Worm (Caenorhabditis elegans) whole organism, L1 larva: ENCODE measurements around the gene rnp-4.

ENCODE experiments used
- C34B4.2 ChIP-seq: sonication (generic microtip); optimal IDR thresholded peaks from 2 replicates; lab custom pipeline; 2017; ENCODE audit warnings: mild to moderate bottlenecking, missing genetic modification characterization, missing compliant biosample characterization
- F16B12.6 ChIP-seq: fragments of 150-350 bp; optimal IDR thresholded peaks from 2 replicates; lab custom pipeline; 2014; ENCODE audit warnings: missing biosample characterization, missing genetic modification characterization
- ama-1 ChIP-seq: fragments of 150-350 bp; optimal IDR thresholded peaks from 2 replicates; lab custom pipeline; 2014
- blmp-1 ChIP-seq: fragments of 150-350 bp; optimal IDR thresholded peaks from 2 replicates; lab custom pipeline; 2014; ENCODE audit warnings: missing biosample characterization, missing genetic modification characterization
- ceh-63 ChIP-seq: fragments of 200-800 bp; sonication (Bioruptor generic); optimal IDR thresholded peaks from 2 replicates; lab custom pipeline; 2018; ENCODE audit warnings: mild to moderate bottlenecking, missing genetic modification characterization, missing compliant biosample characterization
- ceh-82 ChIP-seq, 3 experiments: fragments of 150-350 bp in 1 of 3; sonication (generic microtip) in 2 of 3; optimal IDR thresholded peaks; 2 replicates each; lab custom pipeline; 2014 to 2017; ENCODE audit warnings: missing biosample characterization in 3 of 3, missing genetic modification characterization in 3 of 3
- dsc-1 ChIP-seq: sonication (generic microtip); optimal IDR thresholded peaks from 2 replicates; lab custom pipeline; 2016; ENCODE audit warnings: mild to moderate bottlenecking, missing genetic modification characterization, missing compliant biosample characterization
- efl-1 ChIP-seq, 4 experiments: fragments of 150-350 bp; optimal IDR thresholded peaks in 3 of 4; peaks in 1 of 4; 1 replicate in 1 of 4; 2 replicates in 3 of 4; lab custom pipeline; 2014; ENCODE audit warnings: missing biosample characterization in 2 of 4, missing genetic modification characterization in 2 of 4, missing genetic modification reagents in 2 of 4
- egl-13 ChIP-seq: sonication (generic microtip); optimal IDR thresholded peaks from 2 replicates; lab custom pipeline; 2016; ENCODE audit warnings: missing genotype, missing genetic modification reagents, missing genetic modification characterization, missing compliant biosample characterization
- ets-5 ChIP-seq: fragments of 200-800 bp; sonication (Bioruptor generic); IDR thresholded peaks from 2 replicates; pipeline ENCODE4 v1.3.6; 2022; ENCODE audit warnings: missing genetic modification characterization, missing compliant biosample characterization
- fkh-10 ChIP-seq: sonication (generic microtip); optimal IDR thresholded peaks from 2 replicates; lab custom pipeline; 2017; ENCODE audit warnings: missing biosample characterization, missing genetic modification reagents, missing genetic modification characterization
- fkh-4 ChIP-seq: sonication (generic microtip); optimal IDR thresholded peaks from 2 replicates; lab custom pipeline; 2016; ENCODE audit warnings: missing compliant biosample characterization, missing genetic modification characterization, borderline replicate concordance
- fos-1 ChIP-seq: fragments of 150-350 bp; optimal IDR thresholded peaks from 2 replicates; lab custom pipeline; 2014; ENCODE audit warnings: missing biosample characterization, missing genetic modification characterization
- grh-1 ChIP-seq: fragments of 200-800 bp; sonication (Bioruptor generic); IDR thresholded peaks from 2 replicates; pipeline ENCODE4 v1.3.6; 2022; ENCODE audit warnings: missing genetic modification reagents, missing genetic modification characterization, missing compliant biosample characterization
- irx-1 ChIP-seq: sonication (generic microtip); optimal IDR thresholded peaks from 2 replicates; lab custom pipeline; 2016; ENCODE audit warnings: missing genetic modification characterization, missing compliant biosample characterization
- isw-1 ChIP-seq: fragments of 200-800 bp; sonication (Bioruptor generic); IDR thresholded peaks from 2 replicates; pipeline ENCODE4 v1.3.6; 2022; ENCODE audit warnings: missing genetic modification characterization, missing compliant biosample characterization
- jun-1 ChIP-seq: fragments of 150-350 bp; optimal IDR thresholded peaks from 2 replicates; lab custom pipeline; 2014; ENCODE audit warnings: missing biosample characterization, missing genetic modification reagents, missing genetic modification characterization
- lin-14 ChIP-seq: fragments of 200-800 bp; sonication (Bioruptor generic); optimal IDR thresholded peaks from 2 replicates; lab custom pipeline; 2018; ENCODE audit warnings: mild to moderate bottlenecking, missing genetic modification characterization, moderate library complexity, missing compliant biosample characterization
- lin-35 ChIP-seq, 2 experiments: fragments of 150-350 bp; optimal IDR thresholded peaks; 2 replicates each; lab custom pipeline; 2014; ENCODE audit warnings: missing biosample characterization in 2 of 2, missing genetic modification characterization in 2 of 2, missing genetic modification reagents in 2 of 2
- lin-39 ChIP-seq: fragments of 150-350 bp; optimal IDR thresholded peaks from 2 replicates; lab custom pipeline; 2014; ENCODE audit warnings: missing biosample characterization, missing genetic modification reagents, missing genetic modification characterization
- mab-9 ChIP-seq: fragments of 200-800 bp; sonication (Bioruptor generic); IDR thresholded peaks from 2 replicates; pipeline ENCODE4 v1.3.6; 2022; ENCODE audit warnings: missing genetic modification reagents, missing genetic modification characterization, missing compliant biosample characterization
- mdl-1 ChIP-seq, 2 experiments: fragments of 150-350 bp; optimal IDR thresholded peaks; 2 replicates each; lab custom pipeline; 2014 to 2017; ENCODE audit warnings: missing biosample characterization in 2 of 2, missing genetic modification characterization in 2 of 2, inconsistent platforms in 1 of 2
- nhr-19 ChIP-seq: fragments of 200-800 bp; sonication (Bioruptor generic); conservative IDR thresholded peaks from 2 replicates; pipeline ENCODE4 v1.3.6; 2022; ENCODE audit warnings: missing genetic modification characterization, missing compliant biosample characterization
- nhr-20 ChIP-seq: sonication (generic microtip); optimal IDR thresholded peaks from 2 replicates; lab custom pipeline; 2016; ENCODE audit warnings: mild to moderate bottlenecking, missing genetic modification characterization, missing compliant biosample characterization
- nhr-47 ChIP-seq: sonication (generic microtip); optimal IDR thresholded peaks from 2 replicates; lab custom pipeline; 2016; ENCODE audit warnings: mild to moderate bottlenecking, missing genetic modification characterization, moderate library complexity, missing compliant biosample characterization
- nhr-71 ChIP-seq: sonication (generic microtip); optimal IDR thresholded peaks from 2 replicates; lab custom pipeline; 2016; ENCODE audit warnings: mild to moderate bottlenecking, missing genetic modification characterization, moderate library complexity, missing compliant biosample characterization
- nhr-76 ChIP-seq: sonication (generic microtip); optimal IDR thresholded peaks from 2 replicates; lab custom pipeline; 2017; ENCODE audit warnings: missing biosample characterization, missing genetic modification characterization
- nhr-85 ChIP-seq: sonication (generic microtip); peaks from one replicate; lab custom pipeline; 2016; ENCODE audit warnings: missing genetic modification characterization, inconsistent platforms, missing compliant biosample characterization
- pqm-1 ChIP-seq: sonication (generic microtip); optimal IDR thresholded peaks from 3 replicates; lab custom pipeline; 2017; ENCODE audit warnings: missing biosample characterization, missing genetic modification characterization
- rnt-1 ChIP-seq: sonication (generic microtip); optimal IDR thresholded peaks from 2 replicates; lab custom pipeline; 2016; ENCODE audit warnings: mild to moderate bottlenecking, missing genetic modification characterization, moderate library complexity, missing compliant biosample characterization
- skn-1 ChIP-seq: fragments of 150-350 bp; optimal IDR thresholded peaks from 2 replicates; lab custom pipeline; 2014; ENCODE audit warnings: missing biosample characterization, missing genetic modification characterization
- snu-23 ChIP-seq: sonication (generic microtip); optimal IDR thresholded peaks from 2 replicates; lab custom pipeline; 2016; ENCODE audit warnings: missing genetic modification characterization, missing compliant biosample characterization
- sox-4 ChIP-seq: sonication (generic microtip); optimal IDR thresholded peaks from 2 replicates; lab custom pipeline; 2016; ENCODE audit warnings: missing genetic modification characterization, missing compliant biosample characterization
- sptf-1 ChIP-seq: fragments of 150-350 bp; optimal IDR thresholded peaks from 2 replicates; lab custom pipeline; 2014; ENCODE audit warnings: missing biosample characterization, missing genetic modification characterization
- sup-37 ChIP-seq: fragments of 200-800 bp; sonication (Bioruptor generic); optimal IDR thresholded peaks from 2 replicates; lab custom pipeline; 2018; ENCODE audit warnings: mild to moderate bottlenecking, missing genetic modification characterization, missing compliant biosample characterization
- tbx-2 ChIP-seq: sonication (generic microtip); optimal IDR thresholded peaks from 2 replicates; lab custom pipeline; 2016; ENCODE audit warnings: missing genetic modification characterization, missing compliant biosample characterization
- tlp-1 ChIP-seq: fragments of 150-350 bp; optimal IDR thresholded peaks from 2 replicates; lab custom pipeline; 2014; ENCODE audit warnings: missing biosample characterization, missing genetic modification characterization
- unc-62 ChIP-seq: fragments of 150-350 bp; optimal IDR thresholded peaks from 2 replicates; lab custom pipeline; 2014; ENCODE audit warnings: missing biosample characterization, missing genetic modification reagents, missing genetic modification characterization
- unc-86 ChIP-seq: sonication (generic microtip); optimal IDR thresholded peaks from 2 replicates; lab custom pipeline; 2016; ENCODE audit warnings: missing genetic modification characterization, missing compliant biosample characterization
- unc-98 ChIP-seq: fragments of 200-800 bp; sonication (Bioruptor generic); IDR thresholded peaks from 2 replicates; pipeline ENCODE4 v1.3.6; 2022; ENCODE audit warnings: missing genetic modification characterization, missing compliant biosample characterization
- xbp-1 ChIP-seq: sonication (generic microtip); optimal IDR thresholded peaks from 2 replicates; lab custom pipeline; 2016; ENCODE audit warnings: missing genetic modification characterization, missing compliant biosample characterization
- zag-1 ChIP-seq: fragments of 150-350 bp; optimal IDR thresholded peaks from 2 replicates; lab custom pipeline; 2014; ENCODE audit warnings: missing biosample characterization, missing genetic modification characterization
- ztf-11 ChIP-seq, 2 experiments: sonication (generic microtip); optimal IDR thresholded peaks; 2 replicates each; lab custom pipeline; 2016 to 2017; ENCODE audit warnings: missing genetic modification characterization in 2 of 2, missing biosample characterization in 1 of 2, missing compliant biosample characterization in 1 of 2
- ztf-4 ChIP-seq: fragments of 150-350 bp; optimal IDR thresholded peaks from 2 replicates; lab custom pipeline; 2014; ENCODE audit warnings: missing biosample characterization, missing genetic modification characterization

Gene rnp-4

ce11 chrIII:4414041-4414440 lies 8.0 kb downstream of the rnp-4 start (continued):
- TF ChIP-seq efl-1 (optimal IDR thresholded peaks at IDR 0.05; lab: Kevin White, UChicago) (peak; percentile 37 to 54), efl-1 (GFP tag; optimal IDR thresholded peaks at IDR 0.05 in 1 of 2; lab: Kevin White, UChicago) (peak; percentile 37 to 91), F16B12.6 (tag; lab: Kevin White, UChicago) (peak; percentile 18), irx-1 (tag; lab: Kevin White, UChicago) (peak; percentile 33), nhr-85 (tag; lab: Kevin White, UChicago) (peak; percentile 81), ztf-4 (tag; lab: Kevin White, UChicago) (peak; percentile 34), fos-1 (peak; percentile 11), snu-23 (GFP tag; lab: Kevin White, UChicago) (peak; percentile 55), grh-1 (peak; percentile 47; the same call in 1 of the 2 replicates), nhr-20 (tag; lab: Kevin White, UChicago) (peak; percentile 52), tbx-2 (tag; lab: Kevin White, UChicago) (peak; percentile 33), lin-35 (GFP tag; optimal IDR thresholded peaks at IDR 0.05; lab: Kevin White, UChicago) (peak; percentile 3 to 46), lin-14 (peak; percentile 67), xbp-1 (tag; lab: Kevin White, UChicago) (peak; percentile 51)

ce11 chrIII:4415135-4415534 lies 9.0 kb downstream of the rnp-4 start, which contains the start of gene R07E5.11:
Gene R07E5.11 (minus strand): TSS chrIII:4415235.
- TF ChIP-seq unc-98 (GFP tag; lab: Robert Waterston, UW) (no peak), ama-1 (lab: Kevin White, UChicago) (no peak), mab-9 (GFP tag; lab: Robert Waterston, UW) (no peak), grh-1 (no peak)
- TF ChIP-seq, all 84 proteins: peak for 0

ce11 chrIII:4417956-4418355 lies 11.9 kb downstream of the rnp-4 start, which contains the start of the genes R07E5.19 and pdcd-2:
Gene R07E5.19 (minus strand): TSS chrIII:4418056.
Gene pdcd-2 (minus strand): TSS chrIII:4418057.
- TF ChIP-seq irx-1 (tag; lab: Kevin White, UChicago) (no peak), efl-1 (optimal IDR thresholded peaks at IDR 0.05; lab: Kevin White, UChicago) (no peak), efl-1 (GFP tag; optimal IDR thresholded peaks at IDR 0.05 in 1 of 2; lab: Kevin White, UChicago) (peak in 1 of 2 experiments; percentile 14)

ce11 chrIII:4419117-4419978 lies 13.3 kb downstream of the rnp-4 start, which contains the start of the genes R07E5.7 and cku-80:
Gene R07E5.7 (minus strand): TSS chrIII:4419167.
Gene cku-80 (plus strand): TSS chrIII:4419848.
- TF ChIP-seq fkh-10 (GFP tag; lab: Kevin White, UChicago), result no peak
- TF ChIP-seq zag-1 (tag; lab: Kevin White, UChicago), result no peak
- TF ChIP-seq unc-86, result peak; percentile 46
- TF ChIP-seq snu-23 (GFP tag; lab: Kevin White, UChicago), result peak; percentile 84
- TF ChIP-seq nhr-76 (tag; lab: Kevin White, UChicago), result no peak
- TF ChIP-seq mdl-1 (tag; optimal IDR thresholded peaks at IDR 0.05; lab: Kevin White, UChicago), result peak in 1 of 2 experiments; percentile 41
- peak; percentile 6 to 68 (median 58) for TF ChIP-seq ceh-82 (tag; optimal IDR thresholded peaks at IDR 0.05; lab: Kevin White, UChicago)
- no peak for TF ChIP-seq skn-1 (tag; lab: Kevin White, UChicago)
- TF ChIP-seq ztf-11 (tag; optimal IDR thresholded peaks at IDR 0.05; lab: Kevin White, UChicago), result peak in 1 of 2 experiments; percentile 28
- peak; percentile 42 for TF ChIP-seq sox-4 (tag; lab: Kevin White, UChicago)
- TF ChIP-seq C34B4.2 (tag; lab: Kevin White, UChicago), result no peak
- TF ChIP-seq nhr-47, result peak; percentile 73
- peak; percentile 39; the same call in 1 of the 2 replicates for TF ChIP-seq isw-1 (GFP tag; lab: Robert Waterston, UW)
- TF ChIP-seq xbp-1 (tag; lab: Kevin White, UChicago), result peak; percentile 61
- TF ChIP-seq egl-13 (tag; lab: Kevin White, UChicago), result no peak
- TF ChIP-seq ama-1 (lab: Kevin White, UChicago), result no peak
- no peak for TF ChIP-seq tlp-1
- TF ChIP-seq ets-5 (GFP tag; lab: Robert Waterston, UW), result no peak
- peak; percentile 78 for TF ChIP-seq nhr-71 (tag; lab: Kevin White, UChicago)
- TF ChIP-seq rnt-1 (tag; lab: Kevin White, UChicago), result peak; percentile 78
- TF ChIP-seq fkh-4, result no peak
- TF ChIP-seq sup-37 (GFP tag; lab: Kevin White, UChicago), result no peak
- no peak for TF ChIP-seq pqm-1 (tag; lab: Kevin White, UChicago)
- TF ChIP-seq sptf-1, result no peak
- no peak for TF ChIP-seq jun-1 (tag; lab: Kevin White, UChicago)
- no peak for TF ChIP-seq ceh-63
- TF ChIP-seq lin-39 (tag; lab: Kevin White, UChicago), result no peak
- TF ChIP-seq blmp-1 (tag; lab: Kevin White, UChicago), result peak; percentile 51
- peak; percentile 96 for TF ChIP-seq F16B12.6 (tag; lab: Kevin White, UChicago)
- TF ChIP-seq nhr-19 (GFP tag; lab: Robert Waterston, UW), result peak; percentile 74
- no peak for TF ChIP-seq unc-62 (GFP tag; lab: Kevin White, UChicago)
- peak; percentile 40 for TF ChIP-seq dsc-1 (tag; lab: Kevin White, UChicago)
